Fruit fly (Drosophila melanogaster): ENCODE measurements around the gene Syn.

The Syn gene

dm6 chr3R:10170356-10170876 is 20.1 kb upstream of the Syn start, which contains the start of gene Best1 (continued):
- TF ChIP-seq CG6765 (GFP tag; optimal IDR thresholded peaks at IDR 0.05) = peak; percentile 83
- TF ChIP-seq CG11456 (GFP tag; IDR thresholded peaks at IDR 0.05) = peak; percentile 94
- no peak for TF ChIP-seq Neu2 (GFP tag; optimal IDR thresholded peaks at IDR 0.05; ENCODE audit: borderline replicate concordance)
- peak; percentile 94 for TF ChIP-seq CG18599 (GFP tag; optimal IDR thresholded peaks at IDR 0.05)
- peak; percentile 58 for TF ChIP-seq Ravus (GFP tag; IDR thresholded peaks at IDR 0.05)
- peak; percentile 84 for TF ChIP-seq amos (GFP tag; IDR thresholded peaks at IDR 0.05; ENCODE audit: partially characterized antibody)
- TF ChIP-seq HLH4C (GFP tag; IDR thresholded peaks at IDR 0.05; ENCODE audit: partially characterized antibody) = peak; percentile 47; the same call in 2 of the 3 replicates
- TF ChIP-seq CG33557 (GFP tag; optimal IDR thresholded peaks at IDR 0.05) = peak; percentile 84
- TF ChIP-seq sob (GFP tag; IDR thresholded peaks at IDR 0.05) = peak; percentile 95
- TF ChIP-seq CG13624 (GFP tag; optimal IDR thresholded peaks at IDR 0.05) = peak; percentile 43
- peak; percentile 89 for TF ChIP-seq CG9727 (GFP tag; optimal IDR thresholded peaks at IDR 0.05)
- peak; percentile 94 for TF ChIP-seq CG2120 (GFP tag; optimal IDR thresholded peaks at IDR 0.05)
- peak; percentile 16 for TF ChIP-seq pzg (GFP tag; optimal IDR thresholded peaks at IDR 0.05)
- TF ChIP-seq CG3726 (GFP tag; IDR thresholded peaks at IDR 0.05) = peak; percentile 61; the same call in 1 of the 3 replicates
- peak; percentile 42 for TF ChIP-seq slp2 (GFP tag; optimal IDR thresholded peaks at IDR 0.05)
- peak; percentile 77 for TF ChIP-seq CG18011 (GFP tag; optimal IDR thresholded peaks at IDR 0.05)
- peak; percentile 93 for TF ChIP-seq CG10147 (GFP tag; optimal IDR thresholded peaks at IDR 0.05)
- TF ChIP-seq CG3995 (GFP tag; optimal IDR thresholded peaks at IDR 0.05) = peak; percentile 22
- peak; percentile 85 for TF ChIP-seq Mad (GFP tag; optimal IDR thresholded peaks at IDR 0.05)
- no peak for TF ChIP-seq Lpt (GFP tag; optimal IDR thresholded peaks at IDR 0.05)
- TF ChIP-seq CG33213 (GFP tag; optimal IDR thresholded peaks at IDR 0.05) = peak; percentile 50
- TF ChIP-seq TFAM (GFP tag; optimal IDR thresholded peaks at IDR 0.05) = peak; percentile 23
- TF ChIP-seq ERR (GFP tag; optimal IDR thresholded peaks at IDR 0.05) = no peak
- no peak for TF ChIP-seq Dfd (GFP tag; optimal IDR thresholded peaks at IDR 0.05)
- peak; percentile 89 for TF ChIP-seq CG4404 (GFP tag; IDR thresholded peaks at IDR 0.05)
- peak; percentile 62 for TF ChIP-seq emc (GFP tag; optimal IDR thresholded peaks at IDR 0.05)
- TF ChIP-seq zen2 (GFP tag; IDR thresholded peaks at IDR 0.05; ENCODE audit: partially characterized antibody) = no peak; the same call in 2 of the 3 replicates
- peak; percentile 79 for TF ChIP-seq CG10543 (GFP tag; optimal IDR thresholded peaks at IDR 0.05)
- peak; percentile 51 for TF ChIP-seq HmgD (GFP tag; optimal IDR thresholded peaks at IDR 0.05)
- TF ChIP-seq psq (GFP tag; optimal IDR thresholded peaks at IDR 0.05) = peak; percentile 89
- peak; percentile 94 for TF ChIP-seq CoRest (tag; optimal IDR thresholded peaks at IDR 0.05)
- TF ChIP-seq CG6272 (GFP tag; IDR thresholded peaks at IDR 0.05) = peak; percentile 90
- peak; percentile 77 for TF ChIP-seq CG9609 (GFP tag; optimal IDR thresholded peaks at IDR 0.05)
- TF ChIP-seq Hey (tag; optimal IDR thresholded peaks at IDR 0.05) = peak; percentile 27
- TF ChIP-seq CG7839 (tag; optimal IDR thresholded peaks at IDR 0.05) = peak; percentile 94
- peak; percentile 87 for TF ChIP-seq CG4730 (GFP tag; IDR thresholded peaks at IDR 0.05)
- TF ChIP-seq eyg (GFP tag; optimal IDR thresholded peaks at IDR 0.05) = peak; percentile 51
- peak; percentile 94 for TF ChIP-seq CG17359 (tag; optimal IDR thresholded peaks at IDR 0.05)
- TF ChIP-seq prd (optimal IDR thresholded peaks at IDR 0.05) = no peak
- peak; percentile 95 for TF ChIP-seq prd (GFP tag; IDR thresholded peaks at IDR 0.05)
- TF ChIP-seq danr (GFP tag; IDR thresholded peaks at IDR 0.05) = peak; percentile 68; the same call in 1 of the 2 replicates
- TF ChIP-seq fd3F (GFP tag; optimal IDR thresholded peaks at IDR 0.05) = peak; percentile 89
- TF ChIP-seq cg (GFP tag; optimal IDR thresholded peaks at IDR 0.05) = peak; percentile 86
- no peak for TF ChIP-seq cad (GFP tag; optimal IDR thresholded peaks at IDR 0.05)
- peak; percentile 91 for TF ChIP-seq sisA (GFP tag; IDR thresholded peaks at IDR 0.05)
- TF ChIP-seq Sry-δ (GFP tag; optimal IDR thresholded peaks at IDR 0.05) = peak; percentile 12
- peak; percentile 67 for TF ChIP-seq Lhr (GFP tag; optimal IDR thresholded peaks at IDR 0.05)
- TF ChIP-seq mam (GFP tag; optimal IDR thresholded peaks at IDR 0.05) = peak; percentile 61
- peak; percentile 87 for TF ChIP-seq CG8388 (GFP tag; optimal IDR thresholded peaks at IDR 0.05)
- TF ChIP-seq Blimp-1 (GFP tag; optimal IDR thresholded peaks at IDR 0.05) = peak; percentile 95

All from whole organism, embryonic.